Fruit fly (Drosophila melanogaster): Measurements from ENCODE around the gene CG32483.

CG32483 gene

dm6 chr3L:645426-646036, 44.4 kb downstream of the CG32483 start:
- TF ChIP-seq Sin3A (optimal IDR thresholded peaks at IDR 0.05) (no peak), Myc (optimal IDR thresholded peaks at IDR 0.05) (no peak), h (optimal IDR thresholded peaks at IDR 0.05) (no peak), ttk (optimal IDR thresholded peaks at IDR 0.05) (peak; percentile 18)

- TF ChIP-seq h (optimal IDR thresholded peaks at IDR 0.05) (no peak), insv (optimal IDR thresholded peaks at IDR 0.05) (no peak), ttk (optimal IDR thresholded peaks at IDR 0.05) (no peak), Myc (optimal IDR thresholded peaks at IDR 0.05) (no peak), psq (optimal IDR thresholded peaks at IDR 0.05) (no peak), Sin3A (optimal IDR thresholded peaks at IDR 0.05) (no peak)
These were observed 45.7 kb downstream of the CG32483 start for dm6 chr3L:644111-644718.

- TF ChIP-seq Sin3A (optimal IDR thresholded peaks at IDR 0.05), result no peak
- no peak for TF ChIP-seq insv (optimal IDR thresholded peaks at IDR 0.05)
- no peak for TF ChIP-seq ttk (optimal IDR thresholded peaks at IDR 0.05)
- no peak for TF ChIP-seq psq (optimal IDR thresholded peaks at IDR 0.05)
- no peak for TF ChIP-seq Myc (optimal IDR thresholded peaks at IDR 0.05)
- no peak for TF ChIP-seq h (optimal IDR thresholded peaks at IDR 0.05)
These were observed 46.8 kb downstream of the CG32483 start for dm6 chr3L:642865-643738.

dm6 chr3L:642146-642864, 47.6 kb downstream of the CG32483 start:
- no peak for TF ChIP-seq insv (optimal IDR thresholded peaks at IDR 0.05)
- TF ChIP-seq psq (optimal IDR thresholded peaks at IDR 0.05), result no peak
- no peak for TF ChIP-seq ttk (optimal IDR thresholded peaks at IDR 0.05)
- TF ChIP-seq h (optimal IDR thresholded peaks at IDR 0.05), result no peak
- TF ChIP-seq Myc (optimal IDR thresholded peaks at IDR 0.05), result no peak

- TF ChIP-seq insv (optimal IDR thresholded peaks at IDR 0.05) (no peak), ttk (optimal IDR thresholded peaks at IDR 0.05) (no peak), h (optimal IDR thresholded peaks at IDR 0.05) (no peak), psq (optimal IDR thresholded peaks at IDR 0.05) (no peak), Sin3A (optimal IDR thresholded peaks at IDR 0.05) (no peak), Myc (optimal IDR thresholded peaks at IDR 0.05) (no peak)
These were observed 48.4 kb downstream of the CG32483 start for dm6 chr3L:641436-641835.

dm6 chr3L:640324-640974, 49.4 kb downstream of the CG32483 start:
- TF ChIP-seq Myc (optimal IDR thresholded peaks at IDR 0.05) (no peak), psq (optimal IDR thresholded peaks at IDR 0.05) (no peak), Sin3A (optimal IDR thresholded peaks at IDR 0.05) (no peak), insv (optimal IDR thresholded peaks at IDR 0.05) (no peak), h (optimal IDR thresholded peaks at IDR 0.05) (no peak), ttk (optimal IDR thresholded peaks at IDR 0.05) (no peak)

dm6 chr3L:639460-640103, 50.3 kb downstream of the CG32483 start:
- no peak for TF ChIP-seq insv (optimal IDR thresholded peaks at IDR 0.05)
- TF ChIP-seq h (optimal IDR thresholded peaks at IDR 0.05), result no peak
- no peak for TF ChIP-seq Myc (optimal IDR thresholded peaks at IDR 0.05)
- TF ChIP-seq psq (optimal IDR thresholded peaks at IDR 0.05), result no peak
- no peak for TF ChIP-seq ttk (optimal IDR thresholded peaks at IDR 0.05)
- TF ChIP-seq Sin3A (optimal IDR thresholded peaks at IDR 0.05), result no peak

- no peak for TF ChIP-seq h (optimal IDR thresholded peaks at IDR 0.05)
- TF ChIP-seq Sin3A (optimal IDR thresholded peaks at IDR 0.05), result no peak
- no peak for TF ChIP-seq ttk (optimal IDR thresholded peaks at IDR 0.05)
- TF ChIP-seq insv (optimal IDR thresholded peaks at IDR 0.05), result no peak
- no peak for TF ChIP-seq psq (optimal IDR thresholded peaks at IDR 0.05)
- no peak for TF ChIP-seq Myc (optimal IDR thresholded peaks at IDR 0.05)
These were observed 51.0 kb downstream of the CG32483 start for dm6 chr3L:638757-639353.

All from Kc167 (cell line).